Fruit fly (Drosophila melanogaster) whole organism, adult: ENCODE data around the gene CG9467.

Experiments
- Clk ChIP-seq: fragments of 200-800 bp; sonication (Bioruptor generic); optimal IDR thresholded peaks from 2 replicates; lab custom pipeline; 2017; ENCODE audit warnings: missing biosample characterization, missing genetic modification characterization
- Crg-1 ChIP-seq: fragments of 200-800 bp; sonication (Bioruptor generic); optimal IDR thresholded peaks from 2 replicates; lab custom pipeline; 2016; ENCODE audit warnings: missing biosample characterization, missing genetic modification characterization
- Hr96 ChIP-seq: fragments of 200-800 bp; sonication (Bioruptor generic); optimal IDR thresholded peaks from 2 replicates; lab custom pipeline; 2016; ENCODE audit warnings: missing biosample characterization, missing genetic modification characterization
- tj ChIP-seq: fragments of 200-800 bp; sonication (Bioruptor generic); optimal IDR thresholded peaks from 3 replicates; lab custom pipeline; 2017; ENCODE audit warnings: missing biosample characterization, mild to moderate bottlenecking, missing genetic modification characterization, moderate library complexity
- toe ChIP-seq: fragments of 200-800 bp; sonication (Bioruptor generic); optimal IDR thresholded peaks from 2 replicates; lab custom pipeline; 2016; ENCODE audit warnings: missing biosample characterization, missing genetic modification characterization

DNA sequence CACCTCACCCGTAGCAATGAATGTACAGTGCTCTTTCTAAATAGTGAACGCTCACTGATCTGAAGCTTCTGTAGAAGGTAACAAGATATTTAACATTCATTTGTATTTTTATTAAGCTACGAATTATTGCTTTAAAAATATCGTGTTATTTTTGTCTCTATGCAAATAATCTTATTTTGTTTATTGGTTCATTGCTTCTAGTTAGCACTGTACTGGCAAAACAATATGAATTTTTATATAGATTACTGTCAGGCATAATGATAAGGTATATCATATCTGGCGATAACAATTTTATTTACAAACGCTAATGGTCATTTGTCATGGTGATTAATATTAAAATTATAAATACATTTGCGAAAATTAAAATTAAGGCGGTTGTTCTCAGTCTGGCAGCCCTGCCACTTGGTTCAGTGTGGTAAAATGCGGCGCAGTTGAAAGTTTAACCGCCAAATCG lies 29.3 kb downstream of the CG9467 start, which contains the start of gene CG9471:
- TF ChIP-seq Hr96 (GFP tag; lab: Kevin White, UChicago) (peak; percentile 95), tj (GFP tag; lab: Kevin White, UChicago) (peak; percentile 78), Crg-1 (GFP tag; lab: Kevin White, UChicago) (peak; percentile 88), Clk (GFP tag; lab: Kevin White, UChicago) (peak; percentile 91), toe (GFP tag; lab: Kevin White, UChicago) (peak; percentile 96)
